Fruit fly (Drosophila melanogaster) whole organism: Measurements from ENCODE around the gene CSN6.

Source experiments
- CG8478 ChIP-seq: fragments of >200 bp; optimal IDR thresholded peaks from 2 replicates; lab custom pipeline; 2018; ENCODE audit warnings: inconsistent platforms
- Dll ChIP-seq: fragments of >200 bp; optimal IDR thresholded peaks from 2 replicates; lab custom pipeline; 2017
- EcR ChIP-seq, 2 experiments: fragments of >200 bp; optimal IDR thresholded peaks; 2 replicates each; lab custom pipeline; 2017; ENCODE audit warnings: missing biosample characterization in 2 of 2, missing genetic modification characterization in 2 of 2, missing genetic modification reagents in 2 of 2
- pan ChIP-seq: fragments of >200 bp; optimal IDR thresholded peaks from 2 replicates; lab custom pipeline; 2017
- usp ChIP-seq: fragments of >200 bp; optimal IDR thresholded peaks from 2 replicates; lab custom pipeline; 2017; ENCODE audit warnings: missing biosample characterization, missing genetic modification characterization, mixed read lengths

DNA sequence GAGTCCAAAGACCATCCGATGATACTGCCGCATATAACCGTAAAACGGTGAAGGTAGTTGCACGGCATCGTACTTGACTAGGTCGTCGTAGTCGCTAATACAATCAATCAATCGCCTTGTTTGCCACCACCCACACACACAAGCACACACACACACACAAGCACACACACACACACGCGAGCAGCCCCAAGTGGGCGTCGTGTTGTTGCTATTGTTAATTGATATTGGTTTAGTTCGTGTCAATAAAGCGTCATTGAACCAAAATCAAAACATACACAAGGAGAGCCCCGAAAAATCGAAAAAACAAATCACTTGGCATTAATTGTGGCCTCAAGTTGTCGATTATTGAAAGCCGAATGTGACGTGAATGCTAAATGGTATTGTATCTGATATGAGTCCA lies 15.9 kb downstream of the CSN6 start:
- no peak for TF ChIP-seq CG8478
- no peak for TF ChIP-seq EcR (GFP tag; optimal IDR thresholded peaks at IDR 0.05; lab: Kevin White, UChicago)
- TF ChIP-seq Dll (lab: Kevin White, UChicago) = no peak
- TF ChIP-seq pan = no peak
- no peak for TF ChIP-seq usp
